Worm (Caenorhabditis elegans): ENCODE data around the gene C03B1.10.

DNA sequence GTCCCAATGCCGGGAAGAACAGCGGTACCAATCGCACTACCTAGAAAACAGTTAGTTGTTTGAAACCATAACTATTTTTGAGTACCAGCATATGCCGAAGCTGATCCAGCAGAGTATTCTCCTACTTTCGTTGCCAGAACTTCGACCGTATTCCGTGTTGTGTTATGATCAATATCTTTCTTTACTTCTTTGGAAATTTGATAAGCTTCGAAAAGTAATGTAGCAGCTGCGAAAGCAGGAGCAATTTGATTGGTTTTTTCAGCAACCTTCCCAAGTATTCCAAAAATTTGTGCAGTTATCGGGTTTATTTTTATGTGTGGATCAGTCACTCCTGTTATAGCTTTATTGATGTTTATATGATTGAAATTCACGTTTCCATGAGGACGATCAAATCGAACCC lies 2.4 kb upstream of the C03B1.10 start:
- TF ChIP-seq tab-1 (GFP tag; IDR thresholded peaks at IDR 0.05) (no peak), T22C8.4 (GFP tag; IDR thresholded peaks at IDR 0.05) (no peak), med-1 (GFP tag; optimal IDR thresholded peaks at IDR 0.05; ENCODE audit: insufficient read depth) (no peak), ztf-29 (GFP tag; IDR thresholded peaks at IDR 0.05) (no peak), cog-1 (tag; optimal IDR thresholded peaks at IDR 0.05) (no peak), flt-1 (GFP tag; IDR thresholded peaks at IDR 0.05) (no peak), ref-1 (GFP tag; conservative IDR thresholded peaks at IDR 0.05) (no peak)

Data from whole organism, midembryonic.